Fruit fly (Drosophila melanogaster) whole organism, pupa: ENCODE measurements around the gene CG31832.

Experiments
- CG10348 ChIP-seq: fragments of 200-800 bp; sonication (Bioruptor generic); IDR thresholded peaks from 2 replicates; pipeline ENCODE4 v1.3.6; 2022; ENCODE audit warnings: missing biosample characterization, missing genetic modification characterization
- CG12605 ChIP-seq: fragments of 200-800 bp; sonication (Bioruptor generic); IDR thresholded peaks from 2 replicates; pipeline ENCODE4 v1.3.6; 2022; ENCODE audit warnings: missing biosample characterization, missing genetic modification characterization
- CG17806 ChIP-seq: fragments of 200-800 bp; sonication (Bioruptor generic); optimal IDR thresholded peaks from 2 replicates; lab custom pipeline; 2018; ENCODE audit warnings: missing biosample characterization, mild to moderate bottlenecking, missing genetic modification characterization, moderate library complexity
- CG34367 ChIP-seq: fragments of 200-800 bp; sonication (Bioruptor generic); optimal IDR thresholded peaks from 2 replicates; lab custom pipeline; 2018; ENCODE audit warnings: missing biosample characterization, mild to moderate bottlenecking, missing genetic modification characterization
- CG8159 ChIP-seq: fragments of 200-800 bp; sonication (Bioruptor generic); optimal IDR thresholded peaks from 3 replicates; lab custom pipeline; 2018; ENCODE audit warnings: missing biosample characterization, mild to moderate bottlenecking, missing genetic modification characterization, moderate library complexity
- CG9948 ChIP-seq: fragments of 200-800 bp; sonication (Bioruptor generic); optimal IDR thresholded peaks from 2 replicates; lab custom pipeline; 2018; ENCODE audit warnings: missing biosample characterization, mild to moderate bottlenecking, missing genetic modification characterization, moderate library complexity
- D1 ChIP-seq: fragments of 200-800 bp; sonication (Bioruptor generic); optimal IDR thresholded peaks from 2 replicates; lab custom pipeline; 2018; ENCODE audit warnings: missing biosample characterization, mild to moderate bottlenecking, missing genetic modification characterization, moderate library complexity
- Pif1B ChIP-seq: fragments of 200-800 bp; sonication (Bioruptor generic); optimal IDR thresholded peaks from 3 replicates; lab custom pipeline; 2016; ENCODE audit warnings: missing biosample characterization, missing genetic modification characterization
- Snoo ChIP-seq: fragments of 200-800 bp; sonication (Bioruptor generic); optimal IDR thresholded peaks from 3 replicates; lab custom pipeline; 2017; ENCODE audit warnings: missing biosample characterization, mild to moderate bottlenecking, missing genetic modification characterization, inconsistent platforms
- rn ChIP-seq: fragments of 200-800 bp; sonication (Bioruptor generic); IDR thresholded peaks from 2 replicates; pipeline ENCODE4 v1.3.6; 2022; ENCODE audit warnings: missing biosample characterization, missing genetic modification characterization

- no peak for TF ChIP-seq CG34367 (tag; lab: Kevin White, UChicago)
- TF ChIP-seq CG17806 (tag; lab: Kevin White, UChicago), result peak; percentile 19
- no peak for TF ChIP-seq CG12605 (GFP tag; lab: Robert Waterston, UW)
- TF ChIP-seq CG9948, result no peak
- TF ChIP-seq Pif1B (GFP tag; lab: Kevin White, UChicago), result no peak
- no peak for TF ChIP-seq CG10348 (GFP tag; lab: Robert Waterston, UW)
- no peak for TF ChIP-seq D1 (tag; lab: Kevin White, UChicago)
- TF ChIP-seq rn (GFP tag; lab: Robert Waterston, UW), result no peak
- no peak for TF ChIP-seq CG8159 (tag; lab: Kevin White, UChicago)
- TF ChIP-seq Snoo, result no peak
Measured at dm6 chr2L:15061368-15061767, 29.8 kb upstream of the CG31832 start, which contains the start of the genes solo and vas.
